Worm (Caenorhabditis elegans): ENCODE data around the gene nlp-80.

- no peak for TF ChIP-seq ama-1 (optimal IDR thresholded peaks at IDR 0.05)
- TF ChIP-seq hmbx-1 (tag; optimal IDR thresholded peaks at IDR 0.05), result no peak
- TF ChIP-seq ceh-36 (tag; optimal IDR thresholded peaks at IDR 0.05), result no peak
- TF ChIP-seq scrt-1 (GFP tag; IDR thresholded peaks at IDR 0.05), result no peak
- no peak for TF ChIP-seq tbx-11 (GFP tag; IDR thresholded peaks at IDR 0.05)
- TF ChIP-seq tra-4 (tag; optimal IDR thresholded peaks at IDR 0.05), result no peak
- TF ChIP-seq hnd-1 (tag; optimal IDR thresholded peaks at IDR 0.05), result no peak
- no peak for TF ChIP-seq ceh-13 (GFP tag; optimal IDR thresholded peaks at IDR 0.05)
- TF ChIP-seq tbx-37 (GFP tag; conservative IDR thresholded peaks at IDR 0.05), result no peak
These were observed 32.2 kb downstream of the nlp-80 start for ce11 chrV:11033241-11033640.
